Worm (Caenorhabditis elegans) whole organism, L3 larva: ENCODE measurements around the gene ebp-1.
"Not testable (repeated sequence)": the region's sequence is repeated elsewhere in the genome, so short reads cannot be mapped to it uniquely, and the experiment has no call there.

Experiments
- R02D3.7 ChIP-seq: fragments of 150-350 bp; optimal IDR thresholded peaks from 2 replicates; lab custom pipeline; 2014; ENCODE audit warnings: missing biosample characterization, missing genetic modification characterization
- ZK546.5 ChIP-seq: sonication (generic microtip); optimal IDR thresholded peaks from 2 replicates; lab custom pipeline; 2017; ENCODE audit warnings: missing biosample characterization, missing genetic modification characterization
- aly-2 ChIP-seq: fragments of 150-350 bp; optimal IDR thresholded peaks from 2 replicates; lab custom pipeline; 2014; ENCODE audit warnings: missing biosample characterization, missing genetic modification characterization
- ama-1 ChIP-seq: fragments of 150-350 bp; optimal IDR thresholded peaks from 2 replicates; lab custom pipeline; 2018
- ceh-16 ChIP-seq: sonication (generic microtip); optimal IDR thresholded peaks from 2 replicates; lab custom pipeline; 2017; ENCODE audit warnings: missing biosample characterization, missing genetic modification characterization
- ceh-28 ChIP-seq: fragments of 150-350 bp; optimal IDR thresholded peaks from 2 replicates; lab custom pipeline; 2014; ENCODE audit warnings: missing biosample characterization, missing genetic modification reagents, missing genetic modification characterization
- ceh-82 ChIP-seq: fragments of 150-350 bp; optimal IDR thresholded peaks from 2 replicates; lab custom pipeline; 2014; ENCODE audit warnings: missing biosample characterization, missing genetic modification characterization
- ceh-9 ChIP-seq: sonication (generic microtip); optimal IDR thresholded peaks from 2 replicates; lab custom pipeline; 2018; ENCODE audit warnings: missing biosample characterization, missing genetic modification characterization
- daf-12 ChIP-seq: fragments of 150-350 bp; optimal IDR thresholded peaks from 2 replicates; lab custom pipeline; 2014; ENCODE audit warnings: missing biosample characterization, missing genetic modification reagents, missing genetic modification characterization
- egl-27 ChIP-seq: sonication (generic microtip); optimal IDR thresholded peaks from 4 replicates; lab custom pipeline; 2017; ENCODE audit warnings: missing biosample characterization, missing genetic modification reagents, missing genetic modification characterization
- egl-5 ChIP-seq: fragments of 150-350 bp; optimal IDR thresholded peaks from 2 replicates; lab custom pipeline; 2017; ENCODE audit warnings: missing biosample characterization, missing genetic modification reagents, missing genetic modification characterization, inconsistent platforms
- elt-1 ChIP-seq: fragments of 150-350 bp; optimal IDR thresholded peaks from 2 replicates; lab custom pipeline; 2014; ENCODE audit warnings: missing biosample characterization, missing genetic modification characterization
- elt-2 ChIP-seq: sonication (generic microtip); optimal IDR thresholded peaks from 2 replicates; lab custom pipeline; 2016; ENCODE audit warnings: missing genetic modification reagents, mild to moderate bottlenecking, missing genetic modification characterization, missing compliant biosample characterization
- elt-3 ChIP-seq, 3 experiments: fragments of 150-350 bp in 1 of 3; sonication (generic microtip) in 2 of 3; optimal IDR thresholded peaks; 2 replicates in 2 of 3; 4 replicates in 1 of 3; lab custom pipeline; 2014 to 2017; ENCODE audit warnings: missing biosample characterization in 3 of 3, missing genetic modification characterization in 3 of 3
- eor-1 ChIP-seq, 2 experiments: fragments of 150-350 bp; optimal IDR thresholded peaks; 2 replicates each; lab custom pipeline; 2014 to 2018; ENCODE audit warnings: missing biosample characterization in 2 of 2, missing genetic modification characterization in 2 of 2
- fkh-10 ChIP-seq: sonication (generic microtip); optimal IDR thresholded peaks from 2 replicates; lab custom pipeline; 2017; ENCODE audit warnings: missing biosample characterization, missing genetic modification reagents, missing genetic modification characterization
- fkh-2 ChIP-seq: fragments of 150-350 bp; optimal IDR thresholded peaks from 2 replicates; lab custom pipeline; 2014; ENCODE audit warnings: missing biosample characterization, missing genetic modification reagents, missing genetic modification characterization
- fos-1 ChIP-seq: fragments of 150-350 bp; optimal IDR thresholded peaks from 2 replicates; lab custom pipeline; 2014; ENCODE audit warnings: missing biosample characterization, missing genetic modification characterization
- jun-1 ChIP-seq: fragments of 150-350 bp; optimal IDR thresholded peaks from 2 replicates; lab custom pipeline; 2014; ENCODE audit warnings: missing biosample characterization, missing genetic modification reagents, missing genetic modification characterization
- mml-1 ChIP-seq: fragments of 150-350 bp; sonication (generic microtip); optimal IDR thresholded peaks from 3 replicates; lab custom pipeline; 2014; ENCODE audit warnings: missing biosample characterization, missing genetic modification characterization
- nfya-1 ChIP-seq: sonication (generic microtip); optimal IDR thresholded peaks from 2 replicates; lab custom pipeline; 2017; ENCODE audit warnings: missing genetic modification characterization, mild to moderate bottlenecking, missing compliant biosample characterization, antibody characterized with exemption, moderate library complexity; ENCODE audit not compliant: insufficient read depth
- nhr-11 ChIP-seq: fragments of 150-350 bp; optimal IDR thresholded peaks from 2 replicates; lab custom pipeline; 2014; ENCODE audit warnings: missing biosample characterization, missing genetic modification characterization
- nhr-12 ChIP-seq: fragments of 150-350 bp; optimal IDR thresholded peaks from 2 replicates; lab custom pipeline; 2014; ENCODE audit warnings: missing biosample characterization, missing genetic modification characterization
- nhr-23 ChIP-seq: fragments of 150-350 bp; optimal IDR thresholded peaks from 2 replicates; lab custom pipeline; 2014; ENCODE audit warnings: missing biosample characterization, missing genetic modification reagents, missing genetic modification characterization
- nhr-28 ChIP-seq: fragments of 150-350 bp; optimal IDR thresholded peaks from 2 replicates; lab custom pipeline; 2014; ENCODE audit warnings: missing biosample characterization, missing genetic modification characterization
- nhr-76 ChIP-seq: fragments of 150-350 bp; sonication (generic microtip); optimal IDR thresholded peaks from 5 replicates; lab custom pipeline; 2014; ENCODE audit warnings: missing biosample characterization, missing genetic modification characterization
- nhr-77 ChIP-seq: fragments of 150-350 bp; optimal IDR thresholded peaks from 2 replicates; lab custom pipeline; 2014; ENCODE audit warnings: missing biosample characterization, missing genetic modification characterization
- pqm-1 ChIP-seq: fragments of 150-350 bp; optimal IDR thresholded peaks from 2 replicates; lab custom pipeline; 2017; ENCODE audit warnings: missing biosample characterization, missing genetic modification characterization, inconsistent platforms
- sea-2 ChIP-seq: fragments of 150-350 bp; sonication (generic microtip); optimal IDR thresholded peaks from 4 replicates; lab custom pipeline; 2014; ENCODE audit warnings: missing biosample characterization, missing genetic modification reagents, missing genetic modification characterization
- skn-1 ChIP-seq: fragments of 150-350 bp; optimal IDR thresholded peaks from 2 replicates; lab custom pipeline; 2014; ENCODE audit warnings: missing biosample characterization, missing genetic modification characterization
- tbx-2 ChIP-seq: sonication (generic microtip); optimal IDR thresholded peaks from 2 replicates; lab custom pipeline; 2016; ENCODE audit warnings: mild to moderate bottlenecking, missing genetic modification characterization, missing compliant biosample characterization
- unc-62 ChIP-seq: fragments of 150-350 bp; sonication (generic microtip); optimal IDR thresholded peaks from 4 replicates; lab custom pipeline; 2014; ENCODE audit warnings: missing biosample characterization, missing genetic modification reagents, missing genetic modification characterization

The ebp-1 gene

ce11 chrV:18043271-18043670, at the start of gene ebp-1:
Gene ebp-1, plus strand, starts transcription at chrV:18043571.
- TF ChIP-seq unc-62 (GFP tag; lab: Kevin White, UChicago) (no peak), fkh-2 (tag; lab: Kevin White, UChicago) (no peak), eor-1 (tag; optimal IDR thresholded peaks at IDR 0.05; lab: Kevin White, UChicago) (no peak), R02D3.7 (tag; lab: Kevin White, UChicago) (no peak), ceh-9 (tag; lab: Kevin White, UChicago) (no peak), nhr-76 (tag; lab: Kevin White, UChicago) (no peak), nhr-77 (tag; lab: Kevin White, UChicago) (no peak), skn-1 (tag; lab: Kevin White, UChicago) (no peak), ceh-82 (tag; lab: Kevin White, UChicago) (no peak), nhr-12 (no peak), nhr-23 (tag; lab: Kevin White, UChicago) (no peak), fos-1 (tag; lab: Kevin White, UChicago) (no peak), egl-27 (tag; lab: Kevin White, UChicago) (no peak), ZK546.5 (tag; lab: Kevin White, UChicago) (no peak), sea-2 (GFP tag; lab: Kevin White, UChicago) (no peak), daf-12 (tag; lab: Kevin White, UChicago) (no peak), tbx-2 (tag; lab: Kevin White, UChicago) (no peak), pqm-1 (tag; lab: Kevin White, UChicago) (no peak), elt-1 (tag; lab: Kevin White, UChicago) (no peak)

- TF ChIP-seq nhr-12 (no peak), fkh-2 (tag; lab: Kevin White, UChicago) (no peak), ZK546.5 (tag; lab: Kevin White, UChicago) (no peak), ceh-82 (tag; lab: Kevin White, UChicago) (no peak), nfya-1 (no peak), nhr-11 (tag; lab: Kevin White, UChicago) (no peak), fos-1 (tag; lab: Kevin White, UChicago) (no peak), ceh-28 (no peak), skn-1 (tag; lab: Kevin White, UChicago) (no peak), aly-2 (no peak), ceh-16 (no peak), eor-1 (tag; optimal IDR thresholded peaks at IDR 0.05; lab: Kevin White, UChicago) (no peak), unc-62 (GFP tag; lab: Kevin White, UChicago) (no peak)
Observed at ce11 chrV:18001268-18001667, 42.1 kb upstream of the ebp-1 start, which contains the start of gene lon-8. Gene lon-8, minus strand, starts transcription at chrV:18001368.

DNA sequence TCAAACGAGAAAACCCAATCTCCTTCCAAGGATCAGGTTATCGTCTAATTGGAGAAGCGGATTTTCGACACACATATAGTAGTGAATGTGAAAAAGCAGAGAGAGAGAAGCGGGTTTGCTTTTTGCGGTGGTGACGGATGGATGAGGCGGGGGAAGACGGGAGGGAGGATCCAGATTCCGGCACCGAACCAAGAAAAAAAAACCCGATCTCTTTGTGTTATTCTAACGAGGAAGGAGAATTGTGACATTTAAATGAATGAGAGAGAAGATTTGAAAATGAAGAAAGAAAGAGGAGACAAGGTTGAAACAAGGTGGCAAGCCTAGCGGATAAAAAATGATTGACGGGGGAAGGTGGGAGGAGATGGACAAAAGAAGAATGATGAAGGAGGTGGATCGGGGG, 39.5 kb upstream of the ebp-1 start:
- TF ChIP-seq eor-1 (tag; optimal IDR thresholded peaks at IDR 0.05; lab: Kevin White, UChicago) = no peak
- peak in 1 of 3 experiments; percentile 1 for TF ChIP-seq elt-3 (tag; optimal IDR thresholded peaks at IDR 0.05; lab: Kevin White, UChicago)
- peak; percentile 1 for TF ChIP-seq nhr-23 (tag; lab: Kevin White, UChicago)

DNA sequence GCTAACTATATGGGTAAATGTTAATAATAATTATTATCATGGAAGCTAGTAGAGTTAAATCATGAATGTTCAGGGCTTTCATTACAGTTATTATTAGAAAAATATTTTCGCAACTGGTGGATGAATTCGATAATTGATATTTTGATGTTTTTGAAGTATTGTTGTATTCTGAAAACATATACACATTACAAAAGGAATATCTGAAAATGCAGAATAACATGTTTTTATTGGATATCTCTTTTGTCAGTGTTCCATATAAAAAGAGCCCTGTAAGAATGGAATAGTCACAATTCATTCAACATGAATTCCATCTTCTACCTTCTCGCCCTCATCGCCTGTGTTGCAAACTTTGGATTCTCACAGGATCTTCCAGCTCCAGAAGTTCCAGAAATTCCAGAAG, 36.4 kb upstream of the ebp-1 start, which contains the start of gene Y59A8B.19:
Y59A8B.19 (plus strand) TSS at position 301 of the 400 bp plus-strand sequence.
- not testable (repeated sequence) for TF ChIP-seq fos-1 (tag; lab: Kevin White, UChicago); skn-1 (tag; lab: Kevin White, UChicago); fkh-10 (GFP tag; lab: Kevin White, UChicago)

DNA sequence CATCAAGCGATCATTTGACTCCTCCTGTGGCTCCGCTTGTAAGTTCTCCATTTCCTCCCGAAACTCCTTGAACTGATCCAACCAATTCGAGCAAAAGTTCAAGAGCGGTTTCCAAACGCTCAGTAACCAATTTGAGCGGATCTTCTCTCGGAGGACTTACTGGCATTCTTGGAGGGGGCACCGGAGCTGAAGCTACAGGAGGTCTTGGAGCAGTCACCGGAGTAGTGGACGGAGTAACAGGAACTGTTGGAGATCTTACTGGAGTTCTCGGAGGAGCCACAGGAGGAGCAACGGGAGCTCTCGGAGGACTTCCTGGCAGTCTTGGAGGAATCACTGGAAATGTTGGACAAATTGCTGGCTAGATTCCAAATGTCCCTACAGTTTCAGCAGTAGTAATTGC, 34.7 kb upstream of the ebp-1 start:
- no peak for TF ChIP-seq elt-2 (tag; lab: Kevin White, UChicago)
- no peak for TF ChIP-seq fkh-2 (tag; lab: Kevin White, UChicago)
- no peak for TF ChIP-seq nhr-28 (tag; lab: Kevin White, UChicago)
- no peak for TF ChIP-seq jun-1 (tag; lab: Kevin White, UChicago)
- TF ChIP-seq egl-27 (tag; lab: Kevin White, UChicago) = no peak
- TF ChIP-seq nhr-77 (tag; lab: Kevin White, UChicago) = no peak
- TF ChIP-seq egl-5 (tag; lab: Kevin White, UChicago) = no peak
- no peak for TF ChIP-seq ceh-9 (tag; lab: Kevin White, UChicago)
- TF ChIP-seq mml-1 (tag; lab: Kevin White, UChicago) = no peak
- TF ChIP-seq unc-62 (GFP tag; lab: Kevin White, UChicago) = no peak
- TF ChIP-seq aly-2 = no peak
- TF ChIP-seq daf-12 (tag; lab: Kevin White, UChicago) = no peak
- no peak for TF ChIP-seq ama-1 (lab: Kevin White, UChicago)
- TF ChIP-seq fos-1 (tag; lab: Kevin White, UChicago) = no peak
- TF ChIP-seq pqm-1 (tag; lab: Kevin White, UChicago) = no peak
- TF ChIP-seq nhr-12 = no peak
